Worm (Caenorhabditis elegans) whole organism, L1 larva: ENCODE data around the gene C01G5.3.

Experiments
- F16B12.6 ChIP-seq: fragments of 150-350 bp; optimal IDR thresholded peaks from 2 replicates; lab custom pipeline; 2014; ENCODE audit warnings: missing biosample characterization, missing genetic modification characterization
- ama-1 ChIP-seq: fragments of 150-350 bp; optimal IDR thresholded peaks from 2 replicates; lab custom pipeline; 2014
- blmp-1 ChIP-seq: fragments of 150-350 bp; optimal IDR thresholded peaks from 2 replicates; lab custom pipeline; 2014; ENCODE audit warnings: missing biosample characterization, missing genetic modification characterization
- ceh-8 ChIP-seq: fragments of 200-800 bp; sonication (Bioruptor generic); optimal IDR thresholded peaks from 2 replicates; lab custom pipeline; 2018; ENCODE audit warnings: mild to moderate bottlenecking, missing genetic modification characterization, moderate library complexity, missing compliant biosample characterization
- dpl-1 ChIP-seq, 3 experiments: fragments of 150-350 bp in 2 of 3; sonication (generic microtip) in 1 of 3; optimal IDR thresholded peaks; 2 replicates each; lab custom pipeline; 2014 to 2017; ENCODE audit warnings: missing biosample characterization in 3 of 3, missing genetic modification characterization in 3 of 3, missing genetic modification reagents in 3 of 3
- dsc-1 ChIP-seq: sonication (generic microtip); optimal IDR thresholded peaks from 2 replicates; lab custom pipeline; 2016; ENCODE audit warnings: mild to moderate bottlenecking, missing genetic modification characterization, missing compliant biosample characterization
- efl-1 ChIP-seq, 4 experiments: fragments of 150-350 bp; optimal IDR thresholded peaks in 3 of 4; peaks in 1 of 4; 1 replicate in 1 of 4; 2 replicates in 3 of 4; lab custom pipeline; 2014; ENCODE audit warnings: missing biosample characterization in 2 of 4, missing genetic modification characterization in 2 of 4, missing genetic modification reagents in 2 of 4
- elt-2 ChIP-seq: sonication (generic microtip); optimal IDR thresholded peaks from 2 replicates; lab custom pipeline; 2016; ENCODE audit warnings: missing genetic modification characterization, mild to moderate bottlenecking, inconsistent platforms, missing compliant biosample characterization, missing genetic modification reagents
- elt-3 ChIP-seq, 6 experiments: fragments of 150-350 bp in 1 of 6; sonication (generic microtip); optimal IDR thresholded peaks; 2 replicates each; lab custom pipeline; 2017 to 2018; ENCODE audit warnings: missing biosample characterization in 6 of 6, missing genetic modification characterization in 6 of 6, inconsistent platforms in 1 of 6
- fkh-10 ChIP-seq: sonication (generic microtip); optimal IDR thresholded peaks from 2 replicates; lab custom pipeline; 2017; ENCODE audit warnings: missing biosample characterization, missing genetic modification reagents, missing genetic modification characterization
- fkh-8 ChIP-seq: sonication (generic microtip); optimal IDR thresholded peaks from 2 replicates; lab custom pipeline; 2016; ENCODE audit warnings: mild to moderate bottlenecking, missing genetic modification characterization, missing compliant biosample characterization
- grh-1 ChIP-seq: fragments of 200-800 bp; sonication (Bioruptor generic); IDR thresholded peaks from 2 replicates; pipeline ENCODE4 v1.3.6; 2022; ENCODE audit warnings: missing genetic modification reagents, missing genetic modification characterization, missing compliant biosample characterization
- hlh-4 ChIP-seq: sonication (generic microtip); optimal IDR thresholded peaks from 2 replicates; lab custom pipeline; 2016; ENCODE audit warnings: mild to moderate bottlenecking, missing genetic modification characterization, missing compliant biosample characterization
- hpl-2 ChIP-seq: fragments of 150-350 bp; optimal IDR thresholded peaks from 2 replicates; lab custom pipeline; 2014; ENCODE audit warnings: missing biosample characterization, missing genetic modification reagents, missing genetic modification characterization
- irx-1 ChIP-seq: sonication (generic microtip); optimal IDR thresholded peaks from 2 replicates; lab custom pipeline; 2016; ENCODE audit warnings: missing genetic modification characterization, missing compliant biosample characterization
- isw-1 ChIP-seq: fragments of 200-800 bp; sonication (Bioruptor generic); IDR thresholded peaks from 2 replicates; pipeline ENCODE4 v1.3.6; 2022; ENCODE audit warnings: missing genetic modification characterization, missing compliant biosample characterization
- lin-14 ChIP-seq: fragments of 200-800 bp; sonication (Bioruptor generic); optimal IDR thresholded peaks from 2 replicates; lab custom pipeline; 2018; ENCODE audit warnings: mild to moderate bottlenecking, missing genetic modification characterization, moderate library complexity, missing compliant biosample characterization
- lin-15B ChIP-seq: fragments of 150-350 bp; sonication (generic microtip); optimal IDR thresholded peaks from 3 replicates; lab custom pipeline; 2014; ENCODE audit warnings: missing biosample characterization, missing genetic modification characterization
- lin-35 ChIP-seq, 2 experiments: fragments of 150-350 bp; optimal IDR thresholded peaks; 2 replicates each; lab custom pipeline; 2014; ENCODE audit warnings: missing biosample characterization in 2 of 2, missing genetic modification characterization in 2 of 2, missing genetic modification reagents in 2 of 2
- lin-39 ChIP-seq: fragments of 150-350 bp; optimal IDR thresholded peaks from 2 replicates; lab custom pipeline; 2014; ENCODE audit warnings: missing biosample characterization, missing genetic modification reagents, missing genetic modification characterization
- lsy-2 ChIP-seq, 2 experiments: fragments of 150-350 bp; optimal IDR thresholded peaks; 2 replicates each; lab custom pipeline; 2014; ENCODE audit warnings: missing biosample characterization in 2 of 2, missing genetic modification characterization in 2 of 2
- mef-2 ChIP-seq: fragments of 150-350 bp; optimal IDR thresholded peaks from 2 replicates; lab custom pipeline; 2014; ENCODE audit warnings: missing biosample characterization, missing genetic modification characterization
- mep-1 ChIP-seq: fragments of 150-350 bp; optimal IDR thresholded peaks from 2 replicates; lab custom pipeline; 2014; ENCODE audit warnings: missing biosample characterization, missing genetic modification characterization
- nhr-28 ChIP-seq: fragments of 150-350 bp; optimal IDR thresholded peaks from 2 replicates; lab custom pipeline; 2014; ENCODE audit warnings: missing biosample characterization, missing genetic modification characterization
- nhr-47 ChIP-seq: sonication (generic microtip); optimal IDR thresholded peaks from 2 replicates; lab custom pipeline; 2016; ENCODE audit warnings: mild to moderate bottlenecking, missing genetic modification characterization, moderate library complexity, missing compliant biosample characterization
- nhr-71 ChIP-seq: sonication (generic microtip); optimal IDR thresholded peaks from 2 replicates; lab custom pipeline; 2016; ENCODE audit warnings: mild to moderate bottlenecking, missing genetic modification characterization, moderate library complexity, missing compliant biosample characterization
- nhr-77 ChIP-seq: fragments of 150-350 bp; optimal IDR thresholded peaks from 2 replicates; lab custom pipeline; 2014; ENCODE audit warnings: missing biosample characterization, missing genetic modification characterization
- nhr-85 ChIP-seq: sonication (generic microtip); peaks from one replicate; lab custom pipeline; 2016; ENCODE audit warnings: missing genetic modification characterization, inconsistent platforms, missing compliant biosample characterization
- nhr-90 ChIP-seq: sonication (generic microtip); optimal IDR thresholded peaks from 2 replicates; lab custom pipeline; 2016; ENCODE audit warnings: mild to moderate bottlenecking, missing genetic modification characterization, missing compliant biosample characterization; ENCODE audit not compliant: poor library complexity
- pax-3 ChIP-seq: fragments of 200-800 bp; sonication (Bioruptor generic); optimal IDR thresholded peaks from 2 replicates; lab custom pipeline; 2018; ENCODE audit warnings: mild to moderate bottlenecking, missing genetic modification characterization, moderate library complexity, missing compliant biosample characterization
- pqm-1 ChIP-seq: sonication (generic microtip); optimal IDR thresholded peaks from 3 replicates; lab custom pipeline; 2017; ENCODE audit warnings: missing biosample characterization, missing genetic modification characterization
- rnt-1 ChIP-seq: sonication (generic microtip); optimal IDR thresholded peaks from 2 replicates; lab custom pipeline; 2016; ENCODE audit warnings: mild to moderate bottlenecking, missing genetic modification characterization, moderate library complexity, missing compliant biosample characterization
- skn-1 ChIP-seq: fragments of 150-350 bp; optimal IDR thresholded peaks from 2 replicates; lab custom pipeline; 2014; ENCODE audit warnings: missing biosample characterization, missing genetic modification characterization
- sptf-1 ChIP-seq: fragments of 150-350 bp; optimal IDR thresholded peaks from 2 replicates; lab custom pipeline; 2014; ENCODE audit warnings: missing biosample characterization, missing genetic modification characterization
- tbx-2 ChIP-seq: sonication (generic microtip); optimal IDR thresholded peaks from 2 replicates; lab custom pipeline; 2016; ENCODE audit warnings: missing genetic modification characterization, missing compliant biosample characterization
- unc-30 ChIP-seq: sonication (generic microtip); optimal IDR thresholded peaks from 2 replicates; lab custom pipeline; 2017; ENCODE audit warnings: missing biosample characterization, missing genetic modification characterization
- xbp-1 ChIP-seq: sonication (generic microtip); optimal IDR thresholded peaks from 2 replicates; lab custom pipeline; 2016; ENCODE audit warnings: missing genetic modification characterization, missing compliant biosample characterization
- zag-1 ChIP-seq: fragments of 150-350 bp; optimal IDR thresholded peaks from 2 replicates; lab custom pipeline; 2014; ENCODE audit warnings: missing biosample characterization, missing genetic modification characterization
- zip-4 ChIP-seq: fragments of 200-800 bp; sonication (Bioruptor generic); optimal IDR thresholded peaks from 2 replicates; lab custom pipeline; 2018; ENCODE audit warnings: mild to moderate bottlenecking, missing genetic modification characterization, moderate library complexity, missing compliant biosample characterization
- ztf-4 ChIP-seq: fragments of 150-350 bp; optimal IDR thresholded peaks from 2 replicates; lab custom pipeline; 2014; ENCODE audit warnings: missing biosample characterization, missing genetic modification characterization

C01G5.3 gene

DNA sequence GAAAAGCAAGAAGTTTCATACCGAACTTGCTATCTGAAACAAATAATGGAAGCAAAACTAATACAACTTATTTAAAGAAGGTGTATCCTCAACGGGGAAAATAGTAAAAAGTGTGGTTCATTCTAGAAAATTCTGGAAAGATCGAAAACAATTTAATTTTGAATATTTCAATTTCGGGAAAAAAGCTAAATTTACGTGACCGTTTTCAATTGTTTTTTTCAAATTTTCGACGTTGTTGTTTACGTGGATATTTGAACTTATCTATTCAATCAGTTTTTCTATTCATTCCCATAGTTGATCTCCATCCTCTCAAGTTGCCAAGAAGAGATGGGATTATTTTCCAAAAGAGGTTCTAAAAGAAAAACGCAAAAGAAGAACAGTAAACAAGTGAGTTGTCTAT is at the start of gene C01G5.3:
Gene C01G5.3, plus strand, starts transcription at position 301 of the 400 bp plus-strand sequence.
- TF ChIP-seq elt-3 (tag; optimal IDR thresholded peaks at IDR 0.05; lab: Kevin White, UChicago) (no peak), efl-1 (optimal IDR thresholded peaks at IDR 0.05; lab: Kevin White, UChicago) (no peak), efl-1 (GFP tag; optimal IDR thresholded peaks at IDR 0.05 in 1 of 2; lab: Kevin White, UChicago) (peak in 1 of 2 experiments; percentile 77)

DNA sequence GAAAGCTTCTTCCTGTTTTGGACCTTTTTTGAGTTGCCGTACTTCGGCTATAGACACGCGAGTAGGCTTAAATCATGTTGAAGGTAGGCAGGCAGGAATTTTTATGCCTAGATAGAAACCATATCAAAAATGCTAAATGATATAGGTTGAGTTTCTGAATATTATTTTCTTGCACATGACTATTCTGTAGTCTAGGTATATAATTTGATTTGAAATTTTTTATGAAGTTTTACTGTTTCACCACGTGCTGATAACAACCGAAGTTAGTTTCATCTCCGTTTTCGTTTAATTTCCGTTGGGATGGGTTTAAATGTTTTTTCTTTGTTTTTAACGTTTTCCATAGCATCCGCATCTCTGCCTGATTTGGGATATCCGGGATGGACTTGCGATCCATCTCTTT is 49.0 kb upstream of the C01G5.3 start, which contains the start of gene Y73B6BL.37:
Gene Y73B6BL.37, plus strand, starts transcription at position 301 of the 400 bp plus-strand sequence.
- no peak for TF ChIP-seq sptf-1
- TF ChIP-seq isw-1, result no peak
- no peak for TF ChIP-seq zip-4 (GFP tag; lab: Kevin White, UChicago)
- no peak for TF ChIP-seq rnt-1 (tag; lab: Kevin White, UChicago)
- TF ChIP-seq F16B12.6 (tag; lab: Kevin White, UChicago), result no peak

DNA sequence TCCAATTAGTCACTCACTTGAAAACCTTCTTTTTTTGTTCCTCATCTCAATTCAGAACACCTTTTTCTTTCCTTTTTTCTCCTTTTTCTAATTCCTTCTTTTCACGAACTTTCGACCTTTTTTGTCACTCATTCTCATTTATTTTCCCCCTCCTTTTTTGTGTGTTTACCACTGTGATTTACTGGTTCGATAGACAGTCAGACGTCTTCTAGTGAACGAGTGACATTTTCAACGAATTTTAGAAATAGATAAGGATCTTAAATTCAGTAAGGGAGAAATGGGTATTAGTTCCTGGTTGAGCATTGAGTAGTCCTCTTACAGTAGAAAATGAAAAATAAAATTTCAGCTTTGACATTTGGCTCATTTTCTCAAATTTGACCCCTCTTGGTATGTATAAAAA is 44.1 kb upstream of the C01G5.3 start:
- TF ChIP-seq lin-15B (tag; lab: Kevin White, UChicago), result no peak
- peak; percentile 11 for TF ChIP-seq blmp-1 (tag; lab: Kevin White, UChicago)
- TF ChIP-seq lin-14 (GFP tag; lab: Kevin White, UChicago), result peak; percentile 61
- TF ChIP-seq nhr-85 (tag; lab: Kevin White, UChicago), result peak; percentile 77

DNA sequence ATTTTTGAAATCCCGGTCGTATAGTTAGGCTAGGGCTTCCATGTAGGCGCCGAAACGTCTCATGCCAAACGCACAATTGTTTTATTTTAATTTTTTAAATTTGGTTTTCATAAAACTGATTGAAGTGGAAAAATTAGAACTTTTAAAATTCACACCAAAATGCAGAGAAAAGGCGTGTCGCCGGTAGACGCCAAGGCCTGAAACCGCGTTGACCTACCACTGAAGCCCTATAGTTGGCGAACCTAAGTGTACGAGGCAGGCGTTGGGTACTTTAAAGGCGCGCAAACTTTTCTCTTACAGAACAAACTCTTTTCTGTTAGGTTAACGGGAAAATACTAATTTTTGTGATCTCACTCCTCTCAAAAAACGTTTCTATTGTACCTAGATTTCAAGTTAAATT is 42.7 kb upstream of the C01G5.3 start, which contains the start of gene Y73B6BL.44:
Gene Y73B6BL.44, plus strand, starts transcription at position 301 of the 400 bp plus-strand sequence.
- TF ChIP-seq nhr-77 (tag; lab: Kevin White, UChicago), result no peak
- TF ChIP-seq efl-1 (optimal IDR thresholded peaks at IDR 0.05; lab: Kevin White, UChicago), result no peak
- no peak for TF ChIP-seq efl-1 (GFP tag; optimal IDR thresholded peaks at IDR 0.05 in 1 of 2; lab: Kevin White, UChicago)
- TF ChIP-seq grh-1, result no peak

DNA sequence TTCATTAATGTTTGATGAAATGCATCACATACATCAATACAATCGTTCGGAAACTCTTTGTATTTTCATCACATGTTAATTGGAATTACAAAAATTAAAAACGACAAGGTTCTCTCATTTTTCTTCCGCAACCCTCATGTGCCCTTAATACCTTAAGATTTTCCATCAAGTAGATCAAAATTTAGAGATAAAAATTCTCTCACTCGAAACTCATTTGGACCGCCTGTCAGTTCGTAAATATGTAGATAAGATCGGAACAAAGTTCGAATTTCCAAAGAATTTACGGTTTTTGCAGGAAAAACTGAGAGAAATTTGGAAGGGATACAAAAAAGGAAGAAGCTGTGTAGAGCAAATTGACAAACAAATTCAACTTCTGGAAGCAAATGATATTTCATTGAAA is 39.9 kb upstream of the C01G5.3 start:
- TF ChIP-seq pqm-1 (tag; lab: Kevin White, UChicago) (no peak), nhr-85 (tag; lab: Kevin White, UChicago) (peak; percentile 76), elt-2 (tag; lab: Kevin White, UChicago) (no peak), mep-1 (peak; percentile 7), irx-1 (tag; lab: Kevin White, UChicago) (no peak), lin-14 (GFP tag; lab: Kevin White, UChicago) (peak; percentile 22)
- TF ChIP-seq, all 84 proteins: peak for 3

DNA sequence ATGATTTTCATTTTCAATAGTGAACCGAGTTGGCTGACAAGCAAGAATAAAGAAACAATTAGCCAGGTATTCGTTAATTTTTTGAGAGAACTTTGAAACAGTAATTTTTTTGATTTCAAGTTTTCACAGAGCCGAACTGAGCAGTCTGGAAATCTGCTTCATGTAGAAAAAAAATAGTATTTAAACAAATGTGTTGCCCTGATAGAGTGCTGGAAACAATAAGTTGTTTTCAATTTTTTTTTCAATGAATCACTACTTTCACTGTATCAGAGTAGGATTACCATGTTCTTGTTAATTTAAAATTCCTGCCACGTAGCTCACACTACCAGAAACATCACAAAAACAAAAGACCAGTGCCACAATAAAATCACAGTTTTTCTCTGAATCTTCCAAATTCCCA is 35.6 kb upstream of the C01G5.3 start:
- TF ChIP-seq skn-1 (tag; lab: Kevin White, UChicago), result no peak
- no peak for TF ChIP-seq hpl-2 (GFP tag; lab: Kevin White, UChicago)
- TF ChIP-seq nhr-47, result no peak
- no peak for TF ChIP-seq lin-35 (GFP tag; optimal IDR thresholded peaks at IDR 0.05; lab: Kevin White, UChicago)
- TF ChIP-seq blmp-1 (tag; lab: Kevin White, UChicago), result no peak
- no peak for TF ChIP-seq nhr-77 (tag; lab: Kevin White, UChicago)
- TF ChIP-seq sptf-1, result no peak
- TF ChIP-seq mef-2 (tag; lab: Kevin White, UChicago), result no peak
- no peak for TF ChIP-seq fkh-10 (GFP tag; lab: Kevin White, UChicago)
- no peak for TF ChIP-seq ama-1 (lab: Kevin White, UChicago)
- TF ChIP-seq ztf-4, result no peak
- no peak for TF ChIP-seq pax-3 (tag; lab: Kevin White, UChicago)
- no peak for TF ChIP-seq nhr-71 (tag; lab: Kevin White, UChicago)
- TF ChIP-seq unc-30 (tag; lab: Kevin White, UChicago), result no peak

DNA sequence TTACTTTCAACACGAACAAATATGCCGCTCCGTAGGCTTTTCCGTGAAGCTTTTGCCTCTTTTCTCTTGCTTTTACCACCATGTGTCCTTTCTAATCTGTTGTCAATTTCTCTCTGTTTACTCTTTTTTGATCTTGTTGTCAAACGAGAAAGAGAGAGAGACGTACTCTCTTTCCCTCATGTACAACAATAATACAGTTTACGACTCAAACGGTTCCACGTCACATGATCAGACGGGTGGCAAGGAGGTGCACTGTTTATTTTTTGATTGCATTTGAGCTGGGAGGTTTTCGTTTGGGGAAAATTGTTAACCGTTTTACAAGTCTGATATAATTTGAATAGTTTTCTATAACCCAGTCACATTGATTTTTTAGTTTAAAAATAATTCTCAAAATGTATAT is 35.2 kb upstream of the C01G5.3 start:
- TF ChIP-seq dsc-1 (tag; lab: Kevin White, UChicago) (no peak), lsy-2 (tag; optimal IDR thresholded peaks at IDR 0.05; lab: Kevin White, UChicago) (peak in 1 of 2 experiments; percentile 37), fkh-8 (tag; lab: Kevin White, UChicago) (no peak), xbp-1 (tag; lab: Kevin White, UChicago) (no peak), lin-35 (GFP tag; optimal IDR thresholded peaks at IDR 0.05; lab: Kevin White, UChicago) (peak in 1 of 2 experiments; percentile 66), nhr-28 (no peak), nhr-90 (tag; lab: Kevin White, UChicago) (peak; percentile 56), ceh-8 (GFP tag; lab: Kevin White, UChicago) (no peak), hlh-4 (tag; lab: Kevin White, UChicago) (no peak), lin-39 (tag; lab: Kevin White, UChicago) (no peak), dpl-1 (GFP tag; optimal IDR thresholded peaks at IDR 0.05; lab: Kevin White, UChicago) (peak in 1 of 3 experiments; percentile 6), lin-14 (GFP tag; lab: Kevin White, UChicago) (peak; percentile 72), tbx-2 (peak; percentile 72), zag-1 (no peak), efl-1 (optimal IDR thresholded peaks at IDR 0.05; lab: Kevin White, UChicago) (peak in 1 of 2 experiments; percentile 7), efl-1 (GFP tag; optimal IDR thresholded peaks at IDR 0.05 in 1 of 2; lab: Kevin White, UChicago) (peak in 1 of 2 experiments; percentile 58)
